Worm (Caenorhabditis elegans): ENCODE results near the gene str-15.

ce11 chrV:16488172-16488571 lies 29.6 kb upstream of the str-15 start, which contains the start of gene sqst-4:
- TF ChIP-seq T22C8.4 (GFP tag; IDR thresholded peaks at IDR 0.05) (no peak), ztf-23 (GFP tag; IDR thresholded peaks at IDR 0.05) (no peak), med-1 (GFP tag; optimal IDR thresholded peaks at IDR 0.05; ENCODE audit: insufficient read depth) (no peak)
